Worm (Caenorhabditis elegans): ENCODE results near the gene rbm-42.

DNA sequence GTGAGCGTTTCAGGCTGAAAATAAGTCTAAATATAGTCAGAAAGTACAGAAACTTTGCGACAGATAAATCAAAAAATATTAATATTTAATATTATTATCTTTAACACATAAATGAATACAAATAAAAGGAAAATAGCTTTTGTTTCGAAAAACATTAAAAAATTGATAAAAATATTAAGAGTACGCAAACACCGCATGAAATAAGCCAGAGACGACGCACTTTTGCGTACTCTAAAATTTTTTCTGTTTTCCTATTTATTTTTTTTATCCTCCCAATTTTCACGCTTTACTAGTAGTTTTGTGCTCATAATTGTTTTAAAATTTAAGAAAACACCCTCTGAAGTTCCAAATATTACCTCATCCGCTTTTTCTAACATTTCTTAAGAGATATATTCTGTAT lies at the start of gene rbm-42, which contains the start of gene grwd-1:
- no peak for TF ChIP-seq flt-1 (GFP tag; IDR thresholded peaks at IDR 0.05)
- TF ChIP-seq med-1 (GFP tag; optimal IDR thresholded peaks at IDR 0.05; ENCODE audit: insufficient read depth) = no peak
- TF ChIP-seq ref-1 (GFP tag; conservative IDR thresholded peaks at IDR 0.05) = no peak
